Fruit fly (Drosophila melanogaster): ENCODE results near the gene Grip71.
A peak's percentile ranks its signal among the peaks of the same experiment; 100 is the strongest.

Grip71 gene

DNA sequence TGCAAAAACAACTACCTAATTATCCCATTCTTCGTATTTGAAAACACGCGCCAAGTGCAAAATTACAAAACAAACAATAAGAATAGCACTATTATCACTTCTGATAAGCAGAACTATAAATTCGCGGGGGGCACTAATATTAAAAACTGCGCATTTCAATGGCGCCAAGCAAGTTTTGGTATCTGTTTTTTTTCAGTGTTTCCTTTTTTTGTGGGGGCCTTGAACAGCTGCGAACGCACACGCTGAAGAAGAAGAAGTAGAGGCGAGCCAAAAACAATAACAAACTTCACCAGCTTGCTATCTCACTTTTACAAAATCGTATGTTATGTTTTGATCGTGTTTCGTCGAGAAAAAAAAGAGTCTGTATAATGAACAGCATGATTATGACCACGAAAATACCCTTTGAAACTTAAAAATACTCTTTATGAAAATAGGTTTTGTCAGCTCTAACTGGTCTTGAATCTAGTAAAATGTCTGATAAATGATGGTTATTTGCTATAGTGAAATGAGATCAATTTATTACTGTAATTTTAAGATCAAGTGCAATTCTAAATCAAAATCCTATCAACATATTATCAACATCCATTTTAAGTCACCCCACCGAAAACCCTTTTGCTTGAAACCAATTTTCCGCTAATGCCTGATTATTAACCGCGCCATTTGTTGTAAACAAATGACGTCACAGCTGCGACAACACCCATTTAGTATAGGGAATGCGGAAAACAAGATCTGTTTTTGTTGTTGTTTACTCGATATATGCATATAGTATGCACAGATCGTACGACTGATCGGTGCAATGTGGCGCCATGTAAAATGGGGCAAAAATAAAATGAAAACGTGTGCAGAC is 14.5 kb upstream of the Grip71 start:
- TF ChIP-seq CG9705 (GFP tag; optimal IDR thresholded peaks at IDR 0.05) (no peak), woc (GFP tag; optimal IDR thresholded peaks at IDR 0.05) (peak; percentile 57), Hr83 (GFP tag; optimal IDR thresholded peaks at IDR 0.05; ENCODE audit: poor library complexity, severe bottlenecking) (peak; percentile 63), ey (GFP tag; optimal IDR thresholded peaks at IDR 0.05) (peak; percentile 32), Sp1 (GFP tag; optimal IDR thresholded peaks at IDR 0.05) (peak; percentile 14), br (GFP tag; optimal IDR thresholded peaks at IDR 0.05) (peak; percentile 70), Myc (optimal IDR thresholded peaks at IDR 0.05) (no peak), Dif (GFP tag; optimal IDR thresholded peaks at IDR 0.05; ENCODE audit: partially characterized antibody) (no peak), rgr (GFP tag; optimal IDR thresholded peaks at IDR 0.05) (peak; percentile 61), usp (GFP tag; optimal IDR thresholded peaks at IDR 0.05) (no peak), pan (optimal IDR thresholded peaks at IDR 0.05) (no peak), Rel (GFP tag; optimal IDR thresholded peaks at IDR 0.05) (no peak), Rel (tag; optimal IDR thresholded peaks at IDR 0.05) (peak; percentile 6), foxo (GFP tag; optimal IDR thresholded peaks at IDR 0.05) (peak in 1 of 2 experiments; percentile 66), N (GFP tag; optimal IDR thresholded peaks at IDR 0.05) (no peak), lola (GFP tag; optimal IDR thresholded peaks at IDR 0.05) (no peak), h (GFP tag; optimal IDR thresholded peaks at IDR 0.05) (peak; percentile 57), Mio (GFP tag; optimal IDR thresholded peaks at IDR 0.05) (no peak), psq (GFP tag; optimal IDR thresholded peaks at IDR 0.05) (peak; percentile 79), Hr78 (GFP tag; optimal IDR thresholded peaks at IDR 0.05) (no peak), Vsx2 (GFP tag; optimal IDR thresholded peaks at IDR 0.05; ENCODE audit: partially characterized antibody) (no peak), sage (GFP tag; optimal IDR thresholded peaks at IDR 0.05) (no peak), OdsH (GFP tag; optimal IDR thresholded peaks at IDR 0.05) (peak; percentile 59), dl (GFP tag; optimal IDR thresholded peaks at IDR 0.05; ENCODE audit: insufficient read depth in 1 of 2, partially characterized antibody in 2 of 2) (no peak), fru (GFP tag; optimal IDR thresholded peaks at IDR 0.05) (peak; percentile 45)

DNA sequence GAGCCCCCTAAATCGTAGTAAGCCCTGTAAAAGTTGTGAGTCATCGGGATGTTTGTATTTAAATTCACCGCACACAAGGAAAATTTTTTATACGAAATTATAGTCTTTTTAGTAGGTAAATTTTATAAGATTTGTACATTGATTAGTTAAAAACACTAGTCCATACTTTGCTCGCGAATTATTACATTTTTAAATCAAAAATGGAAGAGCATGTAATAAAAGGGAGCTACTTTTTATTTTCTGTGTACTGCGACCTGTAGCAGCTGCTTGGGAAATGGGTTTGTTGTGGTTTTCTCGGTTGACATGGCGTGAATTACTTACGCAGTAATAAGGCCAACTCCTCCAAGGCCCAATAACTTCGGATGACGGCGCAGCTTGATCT is 13.9 kb upstream of the Grip71 start:
- TF ChIP-seq OdsH (GFP tag; optimal IDR thresholded peaks at IDR 0.05) (no peak), HLH106 (tag; optimal IDR thresholded peaks at IDR 0.05) (no peak), br (GFP tag; optimal IDR thresholded peaks at IDR 0.05) (no peak), Rel (GFP tag; optimal IDR thresholded peaks at IDR 0.05) (no peak), Rel (tag; optimal IDR thresholded peaks at IDR 0.05) (no peak), Sp1 (GFP tag; optimal IDR thresholded peaks at IDR 0.05) (no peak), Hnf4 (GFP tag; optimal IDR thresholded peaks at IDR 0.05) (peak; percentile 8), dl (GFP tag; optimal IDR thresholded peaks at IDR 0.05; ENCODE audit: insufficient read depth in 1 of 2, partially characterized antibody in 2 of 2) (no peak), fru (GFP tag; optimal IDR thresholded peaks at IDR 0.05) (peak; percentile 33), Jra (GFP tag; optimal IDR thresholded peaks at IDR 0.05) (peak; percentile 3), psq (GFP tag; optimal IDR thresholded peaks at IDR 0.05) (no peak), foxo (GFP tag; optimal IDR thresholded peaks at IDR 0.05) (peak in 1 of 2 experiments; percentile 21), sage (GFP tag; optimal IDR thresholded peaks at IDR 0.05) (no peak), sv (GFP tag; optimal IDR thresholded peaks at IDR 0.05) (no peak), Myc (optimal IDR thresholded peaks at IDR 0.05) (no peak), tai (GFP tag; optimal IDR thresholded peaks at IDR 0.05) (no peak), GATAd (GFP tag; optimal IDR thresholded peaks at IDR 0.05) (no peak), usp (GFP tag; optimal IDR thresholded peaks at IDR 0.05) (no peak), dsf (GFP tag; optimal IDR thresholded peaks at IDR 0.05; ENCODE audit: borderline replicate concordance) (no peak), Hr83 (GFP tag; optimal IDR thresholded peaks at IDR 0.05; ENCODE audit: poor library complexity, severe bottlenecking) (no peak), woc (GFP tag; optimal IDR thresholded peaks at IDR 0.05) (no peak), brk (GFP tag; optimal IDR thresholded peaks at IDR 0.05) (no peak), jim (GFP tag; optimal IDR thresholded peaks at IDR 0.05) (no peak), ey (GFP tag; optimal IDR thresholded peaks at IDR 0.05) (peak; percentile 15), CG32264 (GFP tag; optimal IDR thresholded peaks at IDR 0.05) (no peak), Dif (GFP tag; optimal IDR thresholded peaks at IDR 0.05; ENCODE audit: partially characterized antibody) (no peak), rgr (GFP tag; optimal IDR thresholded peaks at IDR 0.05) (peak; percentile 13), CrebA (GFP tag; optimal IDR thresholded peaks at IDR 0.05; ENCODE audit: borderline replicate concordance) (no peak), Abd-B (GFP tag; optimal IDR thresholded peaks at IDR 0.05) (no peak), Vsx2 (GFP tag; optimal IDR thresholded peaks at IDR 0.05; ENCODE audit: partially characterized antibody) (no peak), lola (GFP tag; optimal IDR thresholded peaks at IDR 0.05) (no peak), Mio (GFP tag; optimal IDR thresholded peaks at IDR 0.05) (no peak), h (GFP tag; optimal IDR thresholded peaks at IDR 0.05) (peak; percentile 9)

Data from whole organism, wandering third instar larva.